Fruit fly (Drosophila melanogaster): ENCODE data around the gene Cpr65Au.
"Not testable (repeated sequence)": the region's sequence is repeated elsewhere in the genome, so short reads cannot be mapped to it uniquely, and the experiment has no call there.

Cpr65Au gene

dm6 chr3L:6132009-6132408, at the start of gene Cpr65Au:
Gene Cpr65Au, minus strand, starts transcription at chr3L:6132109.
- no peak for TF ChIP-seq CG17801 (GFP tag; optimal IDR thresholded peaks at IDR 0.05; ENCODE audit: partially characterized antibody)

- peak; percentile 36 for TF ChIP-seq CG17801 (GFP tag; optimal IDR thresholded peaks at IDR 0.05; ENCODE audit: partially characterized antibody)
These were observed 41.9 kb upstream of the Cpr65Au start, which contains the start of the genes fmt and CG7376 for dm6 chr3L:6173826-6174255. Gene fmt, minus strand, starts transcription at chr3L:6173880. Gene CG7376, plus strand, starts transcription at chr3L:6174248.

DNA sequence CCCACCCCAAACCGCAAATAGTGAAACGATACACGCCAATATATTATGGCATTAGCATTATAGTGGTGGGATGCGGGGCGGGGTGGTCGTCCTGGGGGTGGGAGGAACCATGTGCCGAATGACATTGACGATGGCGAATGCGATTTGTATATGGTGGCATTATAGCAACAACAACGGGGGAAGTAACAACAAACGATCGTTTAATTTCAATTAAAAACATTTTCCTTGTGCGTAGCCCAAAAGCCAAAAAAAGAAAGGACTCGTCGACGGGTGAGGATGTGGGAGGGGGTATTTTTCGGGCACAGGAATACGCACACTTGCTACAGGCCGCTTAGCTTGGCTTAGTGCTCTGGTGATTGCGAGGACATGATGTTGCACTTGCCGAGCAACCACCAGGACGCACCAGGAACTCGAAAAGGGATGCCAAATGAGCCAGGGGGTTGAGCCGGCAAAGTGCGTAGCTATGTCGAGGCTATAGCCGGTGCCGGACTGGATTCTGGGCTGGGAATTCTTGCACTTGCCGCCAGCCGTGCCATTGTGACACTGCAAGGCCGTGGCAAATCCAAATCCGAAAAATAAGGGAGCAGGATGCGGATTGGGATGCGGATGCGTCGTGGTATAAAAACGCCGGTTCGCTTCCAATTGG, 30.7 kb upstream of the Cpr65Au start, which contains the start of gene Prdm13:
TSS of gene Prdm13 (plus strand) at position 645 of the 646 bp plus-strand sequence.
- TF ChIP-seq CG17801 (GFP tag; optimal IDR thresholded peaks at IDR 0.05; ENCODE audit: partially characterized antibody) = no peak

DNA sequence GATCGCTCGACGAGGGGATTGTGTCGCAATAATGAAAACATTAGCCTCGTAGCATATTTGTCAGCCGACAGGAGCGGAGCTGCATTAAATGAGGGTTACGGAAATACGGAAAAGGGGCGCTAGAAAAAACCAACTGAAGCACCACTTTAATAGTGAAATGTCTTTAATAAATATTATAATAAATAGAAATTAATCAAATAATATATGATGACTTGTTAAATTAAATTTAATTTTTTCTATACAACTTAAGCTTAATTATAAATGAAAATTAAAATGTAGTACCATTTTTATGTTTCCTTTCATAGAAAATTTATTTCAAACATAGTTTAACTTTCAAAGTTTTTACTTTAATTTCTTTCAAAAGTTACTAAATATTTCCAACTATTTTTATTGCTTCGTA, 30.1 kb upstream of the Cpr65Au start:
- no peak for TF ChIP-seq CG17801 (GFP tag; optimal IDR thresholded peaks at IDR 0.05; ENCODE audit: partially characterized antibody)

- TF ChIP-seq CG17801 (GFP tag; optimal IDR thresholded peaks at IDR 0.05; ENCODE audit: partially characterized antibody) = no peak
These were observed 28.6 kb upstream of the Cpr65Au start, which contains the start of gene Cpr65Az for dm6 chr3L:6160514-6160913. Gene Cpr65Az, plus strand, starts transcription at chr3L:6160814.

- no peak for TF ChIP-seq CG17801 (GFP tag; optimal IDR thresholded peaks at IDR 0.05; ENCODE audit: partially characterized antibody)
These were observed 28.0 kb upstream of the Cpr65Au start for dm6 chr3L:6159863-6160262.

- no peak for TF ChIP-seq CG17801 (GFP tag; optimal IDR thresholded peaks at IDR 0.05; ENCODE audit: partially characterized antibody)
These were observed 26.6 kb upstream of the Cpr65Au start, which contains the start of gene Cpr65Ay for dm6 chr3L:6158530-6158929. Gene Cpr65Ay, minus strand, starts transcription at chr3L:6158630.

- TF ChIP-seq CG17801 (GFP tag; optimal IDR thresholded peaks at IDR 0.05; ENCODE audit: partially characterized antibody) = no peak
These were observed 25.6 kb upstream of the Cpr65Au start, which contains the start of gene CG13297 for dm6 chr3L:6157327-6158032. Gene CG13297, minus strand, starts transcription at chr3L:6157377.

DNA sequence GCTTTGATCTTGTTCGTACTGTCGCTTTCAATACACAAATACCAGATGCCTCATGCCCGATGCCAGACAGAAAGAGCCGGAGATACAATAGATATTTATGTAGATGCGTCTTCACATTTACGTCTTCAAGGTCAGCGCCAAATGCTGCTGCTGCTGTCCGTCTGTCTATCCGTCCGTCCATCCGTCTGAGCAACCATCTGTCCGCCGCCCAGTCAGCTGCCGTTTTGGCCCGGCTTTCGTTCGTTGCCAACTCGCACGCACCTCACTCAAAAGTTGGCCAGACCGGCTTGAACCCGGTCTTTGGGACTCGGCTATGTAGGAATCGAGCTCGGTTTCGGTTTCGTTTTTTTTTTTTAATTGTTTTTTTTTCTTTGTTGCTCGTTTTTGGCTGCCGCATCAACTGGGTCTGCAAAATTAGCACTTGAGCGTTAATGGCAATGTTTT, 23.1 kb upstream of the Cpr65Au start:
- TF ChIP-seq CG17801 (GFP tag; optimal IDR thresholded peaks at IDR 0.05; ENCODE audit: partially characterized antibody) = no peak

DNA sequence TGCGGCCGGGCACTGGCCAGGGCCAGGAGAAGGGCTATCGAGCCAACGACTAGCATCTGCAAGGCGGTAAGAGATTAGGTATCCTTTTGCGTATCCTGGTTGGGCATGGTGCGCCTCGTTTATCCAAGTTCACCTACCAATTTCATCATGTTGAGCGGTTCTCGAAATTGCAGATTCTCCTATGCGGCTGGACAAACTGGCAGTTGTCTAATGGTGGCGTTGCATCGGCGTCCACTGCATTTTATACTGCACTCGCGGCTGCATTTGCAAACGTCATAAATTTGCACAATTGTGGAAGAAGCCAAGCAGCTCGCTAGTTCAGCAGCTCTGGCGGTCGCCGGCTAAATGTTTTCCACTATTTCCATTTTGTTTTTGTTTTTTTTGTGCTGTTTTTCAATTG, 20.6 kb upstream of the Cpr65Au start, which contains the start of gene Acp65Aa:
TSS of gene Acp65Aa (minus strand) at position 215 of the 400 bp plus-strand sequence.
- TF ChIP-seq CG17801 (GFP tag; optimal IDR thresholded peaks at IDR 0.05; ENCODE audit: partially characterized antibody) = no peak

DNA sequence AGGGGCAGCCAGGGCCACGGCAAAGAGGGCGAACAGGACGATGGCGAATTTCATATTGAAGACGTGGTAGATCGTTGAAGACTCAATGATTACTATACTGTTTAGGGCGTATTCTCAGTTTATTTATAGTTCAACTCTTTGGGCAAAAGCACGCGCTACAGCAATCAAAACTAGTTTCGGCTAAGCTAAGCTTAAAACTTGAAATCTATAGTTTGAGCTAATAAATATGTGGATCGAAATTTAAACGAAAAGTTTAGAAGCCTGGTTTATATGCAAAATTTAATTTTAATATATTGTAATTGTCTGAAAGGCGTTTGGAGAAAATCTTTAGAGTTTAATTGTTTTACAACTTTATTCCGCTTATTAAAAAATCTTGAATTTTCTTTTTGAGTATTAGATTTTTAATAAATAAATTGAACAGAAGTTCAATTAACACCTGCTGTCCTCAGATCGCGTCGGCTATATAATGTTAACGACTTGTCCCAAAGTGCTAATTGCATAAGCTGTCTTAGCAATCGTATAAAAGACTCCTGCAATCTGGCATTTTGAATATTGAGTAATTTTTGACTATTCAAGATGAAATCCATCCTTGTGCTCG, 18.9 kb upstream of the Cpr65Au start, which contains the start of the genes Cpr65Ax2 and Lcp65Aa:
TSS of gene Cpr65Ax2 (minus strand) at position 101 of the 598 bp plus-strand sequence.
TSS of gene Lcp65Aa (plus strand) at position 548 of the 598 bp plus-strand sequence.
- not testable (repeated sequence) for TF ChIP-seq CG17801 (GFP tag; optimal IDR thresholded peaks at IDR 0.05; ENCODE audit: partially characterized antibody)

dm6 chr3L:6149248-6149647, 17.3 kb upstream of the Cpr65Au start, which contains the start of gene Lcp65Ab1:
Gene Lcp65Ab1, plus strand, starts transcription at chr3L:6149548.
- not testable (repeated sequence) for TF ChIP-seq CG17801 (GFP tag; optimal IDR thresholded peaks at IDR 0.05; ENCODE audit: partially characterized antibody)

dm6 chr3L:6147887-6148286, 16.0 kb upstream of the Cpr65Au start, which contains the start of gene Cpr65Ax1:
Gene Cpr65Ax1, minus strand, starts transcription at chr3L:6147987.
- not testable (repeated sequence) for TF ChIP-seq CG17801 (GFP tag; optimal IDR thresholded peaks at IDR 0.05; ENCODE audit: partially characterized antibody)

dm6 chr3L:6146374-6146773, 14.5 kb upstream of the Cpr65Au start, which contains the start of gene Lcp65Ab2:
Gene Lcp65Ab2, plus strand, starts transcription at chr3L:6146674.
- TF ChIP-seq CG17801 (GFP tag; optimal IDR thresholded peaks at IDR 0.05; ENCODE audit: partially characterized antibody) = not testable (repeated sequence)

DNA sequence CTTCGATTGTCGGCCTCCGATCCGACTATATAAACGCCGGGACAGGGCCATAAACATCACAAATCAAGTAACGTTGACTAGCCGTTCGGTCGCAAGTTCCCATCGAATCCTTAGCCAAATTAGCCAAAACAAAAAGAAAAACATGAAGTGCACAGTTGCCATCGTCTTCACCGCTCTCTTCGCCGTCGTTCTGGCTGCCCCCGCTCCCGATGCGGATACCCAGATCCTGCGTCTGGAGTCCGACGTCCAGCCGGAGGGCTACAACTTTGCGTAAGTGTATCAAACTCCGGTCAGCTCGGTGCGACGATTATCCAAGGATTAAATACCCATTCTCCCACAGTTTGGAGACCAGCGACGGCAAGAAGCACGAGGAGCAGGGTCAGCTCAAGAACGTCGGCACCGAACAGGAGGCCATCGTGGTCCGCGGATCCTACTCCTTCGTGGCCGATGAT, 12.9 kb upstream of the Cpr65Au start, which contains the start of gene Lcp65Ac:
TSS of gene Lcp65Ac (plus strand) at position 51 of the 452 bp plus-strand sequence.
- TF ChIP-seq CG17801 (GFP tag; optimal IDR thresholded peaks at IDR 0.05; ENCODE audit: partially characterized antibody) = no peak

All from ovary, adult (tissue).